Worm (Caenorhabditis elegans) whole organism, early embryonic: Measurements from ENCODE around the gene nspc-5.

ENCODE experiments used
- B0310.2 ChIP-seq: sonication (generic microtip); optimal IDR thresholded peaks from 2 replicates; lab custom pipeline; 2016; ENCODE audit warnings: mild to moderate bottlenecking, missing genetic modification characterization, missing compliant biosample characterization
- F13C5.2 ChIP-seq: sonication (generic microtip); optimal IDR thresholded peaks from 2 replicates; lab custom pipeline; 2017; ENCODE audit warnings: mild to moderate bottlenecking, missing genetic modification characterization, inconsistent platforms, missing compliant biosample characterization
- ama-1 ChIP-seq: fragments of 150-350 bp; optimal IDR thresholded peaks from 2 replicates; lab custom pipeline; 2014
- ceh-13 ChIP-seq: fragments of 200-800 bp; sonication (Bioruptor generic); optimal IDR thresholded peaks from 2 replicates; lab custom pipeline; 2018; ENCODE audit warnings: mild to moderate bottlenecking, missing genetic modification characterization, missing compliant biosample characterization
- ets-7 ChIP-seq: sonication (generic microtip); optimal IDR thresholded peaks from 2 replicates; lab custom pipeline; 2016; ENCODE audit warnings: missing genotype, missing genetic modification characterization, missing compliant biosample characterization
- hmg-4 ChIP-seq: fragments of 200-800 bp; sonication (Bioruptor generic); optimal IDR thresholded peaks from 2 replicates; lab custom pipeline; 2018; ENCODE audit warnings: mild to moderate bottlenecking, missing genetic modification characterization, missing compliant biosample characterization
- hnd-1 ChIP-seq: sonication (generic microtip); optimal IDR thresholded peaks from 2 replicates; lab custom pipeline; 2016; ENCODE audit warnings: missing genetic modification characterization, missing compliant biosample characterization
- pes-1 ChIP-seq: fragments of 200-800 bp; sonication (Bioruptor generic); IDR thresholded peaks from 2 replicates; pipeline ENCODE4 v1.3.6; 2022; ENCODE audit warnings: missing genetic modification reagents, missing genetic modification characterization, missing compliant biosample characterization
- sea-1 ChIP-seq: fragments of 200-800 bp; sonication (Bioruptor generic); conservative IDR thresholded peaks from 2 replicates; pipeline ENCODE4 v1.3.6; 2022; ENCODE audit warnings: missing genetic modification characterization, missing compliant biosample characterization
- tbx-11 ChIP-seq: fragments of 200-800 bp; sonication (Bioruptor generic); IDR thresholded peaks from 2 replicates; pipeline ENCODE4 v1.3.6; 2022; ENCODE audit warnings: missing genetic modification characterization, missing compliant biosample characterization
- tbx-37 ChIP-seq: fragments of 200-800 bp; sonication (Bioruptor generic); conservative IDR thresholded peaks from 2 replicates; pipeline ENCODE4 v1.3.6; 2022; ENCODE audit warnings: missing genetic modification reagents, missing genetic modification characterization, missing compliant biosample characterization
- tra-4 ChIP-seq: sonication (generic microtip); optimal IDR thresholded peaks from 2 replicates; lab custom pipeline; 2017; ENCODE audit warnings: missing genetic modification characterization, missing compliant biosample characterization

DNA sequence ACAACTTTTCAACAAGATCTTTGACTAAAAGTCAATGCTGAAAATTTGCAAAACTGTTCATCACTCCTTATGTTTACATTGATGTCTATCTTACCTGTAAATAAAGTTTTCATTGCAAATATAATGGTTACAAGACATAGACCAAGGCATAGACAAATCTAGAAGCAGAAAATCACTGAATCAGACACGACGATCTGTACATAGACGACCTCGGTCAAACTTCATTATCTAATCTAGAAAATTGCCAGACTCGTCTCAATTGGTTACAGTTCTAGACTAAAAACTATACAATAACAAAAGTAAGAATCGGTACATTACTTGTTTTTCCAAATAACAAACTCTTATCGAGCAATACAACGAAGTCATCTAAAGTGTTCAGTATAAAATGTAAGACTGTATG is 37.6 kb upstream of the nspc-5 start, which contains the start of gene grd-4:
- TF ChIP-seq ama-1 (lab: Kevin White, UChicago) (no peak), tbx-37 (GFP tag; lab: Robert Waterston, UW) (no peak), tra-4 (tag; lab: Kevin White, UChicago) (no peak), B0310.2 (tag; lab: Kevin White, UChicago) (no peak), tbx-11 (GFP tag; lab: Robert Waterston, UW) (no peak), ceh-13 (GFP tag; lab: Kevin White, UChicago) (no peak), pes-1 (GFP tag; lab: Robert Waterston, UW) (no peak), ets-7 (tag; lab: Kevin White, UChicago) (no peak), hnd-1 (tag; lab: Kevin White, UChicago) (no peak), hmg-4 (GFP tag; lab: Kevin White, UChicago) (no peak), sea-1 (no peak), F13C5.2 (tag; lab: Kevin White, UChicago) (no peak)
